Fruit fly (Drosophila melanogaster): ENCODE results near the gene atms.

- no peak for TF ChIP-seq Dfd (GFP tag; optimal IDR thresholded peaks at IDR 0.05)
- no peak for TF ChIP-seq Mio (GFP tag; optimal IDR thresholded peaks at IDR 0.05)
- no peak for TF ChIP-seq jim (GFP tag; optimal IDR thresholded peaks at IDR 0.05)
- TF ChIP-seq CG32264 (GFP tag; optimal IDR thresholded peaks at IDR 0.05) = no peak
- TF ChIP-seq lola (GFP tag; optimal IDR thresholded peaks at IDR 0.05) = no peak
- TF ChIP-seq fru (GFP tag; optimal IDR thresholded peaks at IDR 0.05) = no peak
- TF ChIP-seq pan (optimal IDR thresholded peaks at IDR 0.05) = no peak
- no peak for TF ChIP-seq Sp1 (GFP tag; optimal IDR thresholded peaks at IDR 0.05)
Measured at dm6 chr3R:4768711-4769239, 18.9 kb downstream of the atms start.
